Worm (Caenorhabditis elegans) whole organism, L4 larva: ENCODE results near the gene pqbp-1.1.

Experiments used
- R02D3.7 ChIP-seq: fragments of 150-350 bp; sonication (generic microtip); optimal IDR thresholded peaks from 3 replicates; lab custom pipeline; 2014; ENCODE audit warnings: missing biosample characterization, missing genetic modification characterization
- T26A8.4 ChIP-seq: fragments of 200-800 bp; sonication (Bioruptor generic); IDR thresholded peaks from 2 replicates; pipeline ENCODE4 v1.3.6; 2022; ENCODE audit warnings: missing genetic modification characterization, missing compliant biosample characterization
- aly-2 ChIP-seq: sonication (generic microtip); optimal IDR thresholded peaks from 2 replicates; lab custom pipeline; 2018; ENCODE audit warnings: missing biosample characterization, missing genetic modification characterization
- cey-2 ChIP-seq: sonication (generic microtip); optimal IDR thresholded peaks from 3 replicates; lab custom pipeline; 2017; ENCODE audit warnings: missing genetic modification characterization, mild to moderate bottlenecking, missing compliant biosample characterization, antibody characterized with exemption, borderline replicate concordance; ENCODE audit not compliant: insufficient read depth
- fos-1 ChIP-seq: fragments of 150-350 bp; optimal IDR thresholded peaks from 2 replicates; lab custom pipeline; 2014; ENCODE audit warnings: missing biosample characterization, missing genetic modification characterization
- hif-1 ChIP-seq, 2 experiments: sonication (generic microtip); optimal IDR thresholded peaks; 2 replicates each; lab custom pipeline; 2016 to 2017; ENCODE audit warnings: missing compliant biosample characterization in 2 of 2, missing genetic modification characterization in 2 of 2, missing genetic modification reagents in 2 of 2, missing genotype in 2 of 2, mild to moderate bottlenecking in 1 of 2
- lin-1 ChIP-seq: fragments of 200-800 bp; sonication (Bioruptor generic); IDR thresholded peaks from 2 replicates; pipeline ENCODE4 v1.3.6; 2022; ENCODE audit warnings: missing genetic modification reagents, missing genetic modification characterization, missing compliant biosample characterization
- nhr-102 ChIP-seq: sonication (generic microtip); optimal IDR thresholded peaks from 2 replicates; lab custom pipeline; 2016; ENCODE audit warnings: mild to moderate bottlenecking, missing genetic modification characterization, moderate library complexity, missing compliant biosample characterization
- nhr-41 ChIP-seq: fragments of 200-800 bp; sonication (Bioruptor generic); IDR thresholded peaks from 2 replicates; pipeline ENCODE4 v1.3.6; 2022; ENCODE audit warnings: missing genetic modification reagents, missing genetic modification characterization, missing compliant biosample characterization
- pqm-1 ChIP-seq: sonication (generic microtip); optimal IDR thresholded peaks from 2 replicates; lab custom pipeline; 2017; ENCODE audit warnings: missing biosample characterization, missing genetic modification characterization
- set-16 ChIP-seq: fragments of 200-800 bp; sonication (Bioruptor generic); IDR thresholded peaks from 2 replicates; pipeline ENCODE4 v1.3.6; 2022; ENCODE audit warnings: missing genetic modification reagents, missing genetic modification characterization, missing compliant biosample characterization
- unc-39 ChIP-seq: sonication (generic microtip); optimal IDR thresholded peaks from 2 replicates; lab custom pipeline; 2017; ENCODE audit warnings: missing biosample characterization, missing genetic modification characterization
- unc-62 ChIP-seq, 3 experiments: fragments of 150-350 bp in 1 of 3; sonication (generic microtip); optimal IDR thresholded peaks in 2 of 3; peaks in 1 of 3; 1 replicate in 1 of 3; 2 replicates in 2 of 3; lab custom pipeline; 2014 to 2017; ENCODE audit warnings: missing biosample characterization in 3 of 3, missing genetic modification characterization in 3 of 3, missing genetic modification reagents in 3 of 3, missing genotype in 1 of 3
- ztf-11 ChIP-seq: fragments of 150-350 bp; optimal IDR thresholded peaks from 2 replicates; lab custom pipeline; 2014; ENCODE audit warnings: missing biosample characterization, missing genetic modification characterization

DNA sequence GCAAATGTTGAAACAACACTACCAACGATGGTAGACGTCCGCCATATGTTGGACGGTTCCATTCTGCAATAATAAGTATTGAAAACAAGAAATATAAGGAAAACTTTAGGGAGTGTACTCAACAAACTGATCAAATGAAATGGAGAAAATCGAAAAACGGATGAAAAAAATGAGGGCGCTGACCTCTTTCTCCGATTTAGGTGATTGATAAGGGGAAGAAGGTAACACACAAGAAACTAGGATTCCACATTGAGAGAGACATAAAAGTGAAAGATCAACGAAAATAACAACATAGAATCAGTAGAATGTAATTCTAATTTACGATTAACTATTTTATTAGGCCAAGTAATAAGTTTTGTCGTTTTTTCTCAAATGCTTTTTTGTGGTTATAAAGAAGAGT, 2.3 kb downstream of the pqbp-1.1 start, which contains the start of gene dpy-9:
- TF ChIP-seq set-16 (GFP tag; lab: Robert Waterston, UW) (no peak), ztf-11 (tag; lab: Kevin White, UChicago) (no peak), lin-1 (GFP tag; lab: Robert Waterston, UW) (no peak), unc-62 (GFP tag; optimal IDR thresholded peaks at IDR 0.05 in 1 of 2; lab: Kevin White, UChicago) (no peak), unc-62 (tag; optimal IDR thresholded peaks at IDR 0.05; lab: Kevin White, UChicago) (no peak), aly-2 (tag; lab: Kevin White, UChicago) (no peak), nhr-41 (no peak), R02D3.7 (no peak), fos-1 (tag; lab: Kevin White, UChicago) (no peak), nhr-102 (tag; lab: Kevin White, UChicago) (no peak), T26A8.4 (GFP tag; lab: Robert Waterston, UW) (no peak), hif-1 (tag; optimal IDR thresholded peaks at IDR 0.05; lab: Kevin White, UChicago) (no peak), pqm-1 (tag; lab: Kevin White, UChicago) (no peak), cey-2 (tag; lab: Kevin White, UChicago) (no peak), unc-39 (no peak)
